Worm (Caenorhabditis elegans) whole organism, L4/young adult: ENCODE measurements around the gene pha-1.
A peak's percentile ranks its signal among the peaks of the same experiment; 100 is the strongest.
"Not testable (repeated sequence)": the region's sequence is repeated elsewhere in the genome, so short reads cannot be mapped to it uniquely, and the experiment has no call there.

Source experiments
- W03F9.2 ChIP-seq: fragments of 150-350 bp; optimal IDR thresholded peaks from 2 replicates; lab custom pipeline; 2014; ENCODE audit warnings: missing biosample characterization, missing genetic modification characterization
- dao-5 ChIP-seq: sonication (generic microtip); optimal IDR thresholded peaks from 2 replicates; lab custom pipeline; 2016; ENCODE audit warnings: missing genotype, missing genetic modification characterization, moderate library complexity, missing compliant biosample characterization
- him-1 ChIP-seq: sonication (generic microtip); optimal IDR thresholded peaks from 2 replicates; lab custom pipeline; 2016; ENCODE audit warnings: missing genotype, missing genetic modification reagents, missing genetic modification characterization, missing compliant biosample characterization

Gene pha-1

DNA sequence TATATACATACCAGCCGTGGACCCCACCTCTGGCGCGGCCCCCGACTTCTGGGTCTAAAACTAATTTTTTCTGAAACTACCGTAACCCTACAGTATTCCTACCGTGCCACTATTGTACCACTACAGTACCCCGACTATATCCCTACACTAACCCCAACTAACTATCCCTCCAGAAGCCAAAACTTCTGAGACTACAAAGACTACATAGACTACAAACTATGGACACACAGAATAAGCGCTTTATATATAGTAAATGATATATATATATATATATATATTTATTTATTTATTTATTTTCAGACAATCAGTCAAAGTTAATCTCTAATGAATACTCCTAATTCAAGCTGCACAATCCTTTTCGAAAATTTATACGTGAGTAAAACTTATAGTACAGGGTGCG is at the start of gene pha-1:
Gene pha-1 (plus strand): TSS at position 301 of the 400 bp plus-strand sequence.
- not testable (repeated sequence) for TF ChIP-seq W03F9.2 (tag; lab: Kevin White, UChicago); dao-5 (tag; lab: Kevin White, UChicago); him-1

DNA sequence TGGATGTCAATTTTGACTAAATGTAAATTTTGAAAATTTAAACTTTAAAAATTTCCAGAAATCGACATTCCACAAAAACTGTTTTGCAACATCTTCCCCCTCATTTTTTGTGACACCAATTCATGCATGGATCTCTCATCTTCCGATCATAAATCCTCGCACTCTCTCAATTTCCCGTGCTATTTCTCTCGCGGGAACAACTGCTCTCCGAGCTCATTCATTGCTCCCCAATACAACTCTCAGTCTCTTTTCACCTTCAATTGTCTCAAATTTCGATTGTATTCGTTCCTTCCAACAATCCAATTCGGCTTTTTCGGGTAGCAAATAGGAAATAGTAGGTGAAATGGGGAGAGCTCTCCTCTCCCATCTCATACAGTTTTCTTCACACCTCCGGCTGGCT is 49.0 kb upstream of the pha-1 start:
- TF ChIP-seq dao-5 (tag; lab: Kevin White, UChicago) (no peak), W03F9.2 (tag; lab: Kevin White, UChicago) (no peak), him-1 (no peak)

DNA sequence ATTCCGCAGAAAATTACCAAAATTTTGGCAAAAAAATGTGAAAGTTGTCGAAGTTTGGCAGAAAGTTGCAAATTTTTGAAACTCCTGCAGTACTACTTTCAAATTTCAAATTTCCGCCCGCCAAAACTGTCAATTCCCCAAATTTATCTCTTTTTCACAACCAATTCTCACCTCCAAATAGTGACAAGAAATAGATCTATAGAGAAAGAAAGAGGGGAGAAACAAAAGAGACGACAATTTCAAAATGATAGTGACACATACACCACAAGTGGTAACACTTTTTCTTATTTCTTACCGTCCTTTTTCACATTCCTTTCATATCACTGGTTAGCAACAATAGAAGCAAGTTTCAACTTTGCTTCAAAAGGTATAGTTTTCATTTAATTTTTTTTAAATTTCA is 47.6 kb upstream of the pha-1 start:
- no peak for TF ChIP-seq dao-5 (tag; lab: Kevin White, UChicago)
- no peak for TF ChIP-seq him-1
- TF ChIP-seq W03F9.2 (tag; lab: Kevin White, UChicago) = no peak

- TF ChIP-seq dao-5 (tag; lab: Kevin White, UChicago) (no peak), W03F9.2 (tag; lab: Kevin White, UChicago) (peak; percentile 24)
Measured at ce11 chrIII:11087442-11087841, 44.1 kb upstream of the pha-1 start.

DNA sequence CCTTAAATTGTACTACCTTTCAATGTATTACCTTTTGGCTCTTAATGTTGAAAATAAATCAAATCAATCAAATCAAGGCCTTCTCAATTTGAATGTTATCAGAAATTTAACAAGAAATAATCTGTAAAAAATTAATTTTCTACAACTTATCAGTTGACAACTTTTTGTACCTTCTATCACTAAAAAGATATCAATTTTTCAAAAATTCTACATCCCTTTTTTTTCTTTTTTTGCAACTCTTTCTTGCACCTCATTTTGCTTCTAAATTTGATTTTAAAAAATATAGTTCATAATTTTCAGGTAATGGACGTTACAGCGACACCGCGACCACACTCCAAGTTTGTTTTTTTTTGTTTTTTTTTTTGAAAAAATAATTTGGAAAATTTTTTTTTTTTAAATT is 43.4 kb upstream of the pha-1 start, which contains the start of gene W09D6.5:
Gene W09D6.5 (plus strand): TSS at position 301 of the 400 bp plus-strand sequence.
- TF ChIP-seq dao-5 (tag; lab: Kevin White, UChicago) (no peak), him-1 (no peak), W03F9.2 (tag; lab: Kevin White, UChicago) (no peak)

- TF ChIP-seq W03F9.2 (tag; lab: Kevin White, UChicago) = peak; percentile 35
- TF ChIP-seq dao-5 (tag; lab: Kevin White, UChicago) = no peak
- no peak for TF ChIP-seq him-1
Measured at ce11 chrIII:11090112-11090648, 41.4 kb upstream of the pha-1 start.

- TF ChIP-seq W03F9.2 (tag; lab: Kevin White, UChicago) = no peak
- TF ChIP-seq him-1 = no peak
- TF ChIP-seq dao-5 (tag; lab: Kevin White, UChicago) = no peak
Measured at ce11 chrIII:11090870-11091386, 40.6 kb upstream of the pha-1 start.

ce11 chrIII:11091651-11092278 is 39.8 kb upstream of the pha-1 start:
- TF ChIP-seq W03F9.2 (tag; lab: Kevin White, UChicago) = no peak
- TF ChIP-seq him-1 = no peak
- TF ChIP-seq dao-5 (tag; lab: Kevin White, UChicago) = no peak

DNA sequence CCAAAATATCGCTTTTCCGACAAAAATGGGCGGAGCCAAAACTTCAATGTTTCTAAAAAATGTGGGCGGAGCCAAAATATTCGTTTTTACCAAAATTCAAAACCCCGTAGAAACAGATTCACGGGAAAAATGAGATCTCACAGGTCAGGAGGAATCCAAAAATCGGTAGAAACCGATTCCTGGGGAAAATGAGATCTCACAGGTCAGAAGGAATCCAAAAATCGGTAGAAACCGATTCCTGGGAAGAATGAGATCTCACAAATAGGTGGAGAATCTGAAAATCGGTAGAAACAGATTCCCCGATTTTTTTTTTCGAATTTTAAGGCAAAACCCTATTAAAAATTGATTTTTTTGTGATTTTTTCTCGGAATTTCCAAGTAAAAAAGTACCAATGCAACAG is 38.1 kb upstream of the pha-1 start:
- TF ChIP-seq dao-5 (tag; lab: Kevin White, UChicago) (no peak), him-1 (no peak)

- no peak for TF ChIP-seq dao-5 (tag; lab: Kevin White, UChicago)
- TF ChIP-seq him-1 = no peak
- TF ChIP-seq W03F9.2 (tag; lab: Kevin White, UChicago) = no peak
Measured at ce11 chrIII:11095687-11096086, 35.9 kb upstream of the pha-1 start.

ce11 chrIII:11099864-11100263 is 31.7 kb upstream of the pha-1 start, which contains the start of gene hmt-1:
Gene hmt-1, minus strand, starts transcription at chrIII:11099964.
- no peak for TF ChIP-seq W03F9.2 (tag; lab: Kevin White, UChicago)
- no peak for TF ChIP-seq dao-5 (tag; lab: Kevin White, UChicago)
- no peak for TF ChIP-seq him-1

- no peak for TF ChIP-seq him-1
- no peak for TF ChIP-seq dao-5 (tag; lab: Kevin White, UChicago)
- no peak for TF ChIP-seq W03F9.2 (tag; lab: Kevin White, UChicago)
Measured at ce11 chrIII:11101246-11101645, 30.3 kb upstream of the pha-1 start.

ce11 chrIII:11107327-11107726 is 24.2 kb upstream of the pha-1 start:
- TF ChIP-seq W03F9.2 (tag; lab: Kevin White, UChicago) (no peak), dao-5 (tag; lab: Kevin White, UChicago) (no peak), him-1 (no peak)

ce11 chrIII:11110756-11111155 is 20.8 kb upstream of the pha-1 start:
- TF ChIP-seq W03F9.2 (tag; lab: Kevin White, UChicago) = no peak
- TF ChIP-seq him-1 = no peak
- TF ChIP-seq dao-5 (tag; lab: Kevin White, UChicago) = no peak
